Worm (Caenorhabditis elegans) whole organism, midembryonic: ENCODE results near the gene C09B7.2.

Source experiments
- cog-1 ChIP-seq: sonication (generic microtip); optimal IDR thresholded peaks from 2 replicates; lab custom pipeline; 2016; ENCODE audit warnings: missing genetic modification characterization, missing compliant biosample characterization
- flt-1 ChIP-seq: fragments of 200-800 bp; sonication (Bioruptor generic); IDR thresholded peaks from 2 replicates; pipeline ENCODE4 v1.3.6; 2022; ENCODE audit warnings: missing genetic modification characterization, missing compliant biosample characterization
- klf-2 ChIP-seq: fragments of 200-800 bp; sonication (Bioruptor generic); conservative IDR thresholded peaks from 2 replicates; pipeline ENCODE4 v1.3.6; 2022; ENCODE audit warnings: missing genetic modification reagents, missing genetic modification characterization, missing compliant biosample characterization
- ref-1 ChIP-seq: fragments of 200-800 bp; sonication (Bioruptor generic); conservative IDR thresholded peaks from 2 replicates; pipeline ENCODE4 v1.3.6; 2022; ENCODE audit warnings: missing genetic modification reagents, missing genetic modification characterization, missing compliant biosample characterization
- tab-1 ChIP-seq: fragments of 200-800 bp; sonication (Bioruptor generic); IDR thresholded peaks from 2 replicates; pipeline ENCODE4 v1.3.6; 2022; ENCODE audit warnings: missing genetic modification characterization, missing compliant biosample characterization
- ztf-23 ChIP-seq: fragments of 200-800 bp; sonication (Bioruptor generic); IDR thresholded peaks from 2 replicates; pipeline ENCODE4 v1.3.6; 2022; ENCODE audit warnings: missing genetic modification reagents, missing genetic modification characterization, missing compliant biosample characterization
- ztf-29 ChIP-seq: fragments of 200-800 bp; sonication (Bioruptor generic); IDR thresholded peaks from 2 replicates; pipeline ENCODE4 v1.3.6; 2022; ENCODE audit warnings: missing genetic modification reagents, missing genetic modification characterization, missing compliant biosample characterization

DNA sequence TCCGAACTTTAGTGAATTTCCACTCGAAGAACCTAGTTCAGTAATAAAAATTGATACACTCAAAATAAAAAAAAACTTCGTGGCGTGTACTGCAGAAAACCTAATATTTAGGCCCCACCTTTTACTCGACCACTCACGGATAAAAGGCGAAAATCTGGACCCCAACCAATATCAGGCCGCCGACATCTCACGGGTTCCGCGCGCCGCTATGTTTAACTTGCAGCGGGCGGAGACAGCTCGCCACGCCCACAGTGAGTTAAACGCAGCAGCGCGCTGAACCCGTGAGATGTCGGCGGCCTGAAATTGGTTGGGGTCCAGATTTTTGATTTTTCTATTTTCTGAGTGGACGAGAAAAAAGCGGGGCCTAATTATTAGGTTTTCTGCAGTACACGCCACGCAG, 35.1 kb upstream of the C09B7.2 start:
- TF ChIP-seq tab-1 (GFP tag; lab: Robert Waterston, UW) (no peak), ztf-23 (GFP tag; lab: Robert Waterston, UW) (no peak), klf-2 (GFP tag; lab: Robert Waterston, UW) (no peak), cog-1 (tag; lab: Kevin White, UChicago) (no peak), ztf-29 (no peak), flt-1 (GFP tag; lab: Robert Waterston, UW) (no peak), ref-1 (GFP tag; lab: Robert Waterston, UW) (no peak)
